Worm (Caenorhabditis elegans): ENCODE results near the gene W03B1.5.

The W03B1.5 gene

ce11 chrIV:4393488-4393887 is 45.2 kb downstream of the W03B1.5 start (continued):
- peak; percentile 61 for TF ChIP-seq mcd-1 (GFP tag; IDR thresholded peaks at IDR 0.05)
- no peak for TF ChIP-seq fkh-3 (tag; optimal IDR thresholded peaks at IDR 0.05)
- TF ChIP-seq bed-2 (GFP tag; IDR thresholded peaks at IDR 0.05): no peak
- TF ChIP-seq F23B12.7 (tag; optimal IDR thresholded peaks at IDR 0.05; ENCODE audit: insufficient read depth): no peak
- no peak for TF ChIP-seq dpff-1 (tag; optimal IDR thresholded peaks at IDR 0.05)
- no peak for TF ChIP-seq F37B4.10 (GFP tag; IDR thresholded peaks at IDR 0.05)
- TF ChIP-seq repo-1 (tag; optimal IDR thresholded peaks at IDR 0.05): no peak
- TF ChIP-seq F39B2.1 (GFP tag; IDR thresholded peaks at IDR 0.05): no peak
- TF ChIP-seq ceh-27 (GFP tag; optimal IDR thresholded peaks at IDR 0.05): no peak
- no peak for TF ChIP-seq nfya-1 (tag; optimal IDR thresholded peaks at IDR 0.05; ENCODE audit: borderline replicate concordance, insufficient read depth)
- no peak for TF ChIP-seq nhr-80 (tag; optimal IDR thresholded peaks at IDR 0.05)
- TF ChIP-seq lin-26 (GFP tag; IDR thresholded peaks at IDR 0.05): no peak
- TF ChIP-seq lin-35 (GFP tag; optimal IDR thresholded peaks at IDR 0.05): no peak
- 0 out of 2 replicates have a peak, but pooled peaks have one; percentile 22 for TF ChIP-seq attf-6 (GFP tag; IDR thresholded peaks at IDR 0.05)
- peak; percentile 37 for TF ChIP-seq snpc-1.3 (tag; optimal IDR thresholded peaks at IDR 0.05; ENCODE audit: insufficient read depth)
- peak; percentile 29; the same call in 1 of the 2 replicates for TF ChIP-seq B0336.3 (GFP tag; IDR thresholded peaks at IDR 0.05)
- peak; percentile 63 for TF ChIP-seq ceh-91 (GFP tag; IDR thresholded peaks at IDR 0.05)
- no peak for TF ChIP-seq ztf-28 (GFP tag; IDR thresholded peaks at IDR 0.05)
- TF ChIP-seq aptf-2 (GFP tag; conservative IDR thresholded peaks at IDR 0.05): 0 out of 2 replicates have a peak, but pooled peaks have one; percentile 18
- peak; percentile 94 for TF ChIP-seq F33H1.4 (GFP tag; IDR thresholded peaks at IDR 0.05)
- no peak for TF ChIP-seq ceh-58 (GFP tag; IDR thresholded peaks at IDR 0.05)
- TF ChIP-seq nhr-120 (GFP tag; IDR thresholded peaks at IDR 0.05): no peak
- peak; percentile 69 for TF ChIP-seq madf-8 (GFP tag; conservative IDR thresholded peaks at IDR 0.05)
- no peak for TF ChIP-seq F10E7.11 (tag; optimal IDR thresholded peaks at IDR 0.05)
- peak; percentile 54 for TF ChIP-seq F49E8.2 (tag; optimal IDR thresholded peaks at IDR 0.05; ENCODE audit: insufficient read depth)
- TF ChIP-seq ztf-18 (tag; optimal IDR thresholded peaks at IDR 0.05): no peak
- TF ChIP-seq F57A8.1 (GFP tag; optimal IDR thresholded peaks at IDR 0.05): no peak
- TF ChIP-seq Y67H2A.10 (GFP tag; conservative IDR thresholded peaks at IDR 0.05): no peak
- TF ChIP-seq tlf-1 (GFP tag; optimal IDR thresholded peaks at IDR 0.05): peak; percentile 32
- no peak for TF ChIP-seq rcor-1 (GFP tag; IDR thresholded peaks at IDR 0.05)
- TF ChIP-seq snpc-3.4 (tag; optimal IDR thresholded peaks at IDR 0.05): peak; percentile 14
- TF ChIP-seq hrde-1 (tag; optimal IDR thresholded peaks at IDR 0.05; ENCODE audit: borderline replicate concordance): peak; percentile 49
- no peak for TF ChIP-seq sea-2 (GFP tag; IDR thresholded peaks at IDR 0.05)
- TF ChIP-seq lsy-27 (tag; optimal IDR thresholded peaks at IDR 0.05; ENCODE audit: borderline replicate concordance, insufficient read depth): no peak

ce11 chrIV:4393942-4394460 is 45.8 kb downstream of the W03B1.5 start, which contains the start of gene ell-1:
TSS of gene ell-1 (plus strand) at chrIV:4394410.
- TF ChIP-seq let-607 (tag; optimal IDR thresholded peaks at IDR 0.05): peak in 1 of 2 experiments; percentile 51
- peak; percentile 29; the same call in 1 of the 2 replicates for TF ChIP-seq hmg-1.2 (GFP tag; IDR thresholded peaks at IDR 0.05)
- TF ChIP-seq ceh-27 (GFP tag; optimal IDR thresholded peaks at IDR 0.05): no peak
- peak; percentile 61; the same call in 1 of the 2 replicates for TF ChIP-seq zfh-2 (GFP tag; conservative IDR thresholded peaks at IDR 0.05)
- TF ChIP-seq attf-5 (GFP tag; optimal IDR thresholded peaks at IDR 0.05): peak; percentile 36
- TF ChIP-seq nhr-80 (tag; optimal IDR thresholded peaks at IDR 0.05): peak; percentile 96
